Fruit fly (Drosophila melanogaster) ovary, adult (tissue): ENCODE data around the gene Argk1.

Source experiments
- CG17801 ChIP-seq: fragments of 200-800 bp; optimal IDR thresholded peaks from 2 replicates; lab custom pipeline; 2019; ENCODE audit warnings: missing biosample characterization, mild to moderate bottlenecking, missing genetic modification characterization, moderate library complexity; ENCODE audit not compliant: partially characterized antibody

The Argk1 gene

dm6 chr3L:9043648-9044047, 22.2 kb downstream of the Argk1 start:
- TF ChIP-seq CG17801 (GFP tag; lab: Kevin White, UChicago): no peak

DNA sequence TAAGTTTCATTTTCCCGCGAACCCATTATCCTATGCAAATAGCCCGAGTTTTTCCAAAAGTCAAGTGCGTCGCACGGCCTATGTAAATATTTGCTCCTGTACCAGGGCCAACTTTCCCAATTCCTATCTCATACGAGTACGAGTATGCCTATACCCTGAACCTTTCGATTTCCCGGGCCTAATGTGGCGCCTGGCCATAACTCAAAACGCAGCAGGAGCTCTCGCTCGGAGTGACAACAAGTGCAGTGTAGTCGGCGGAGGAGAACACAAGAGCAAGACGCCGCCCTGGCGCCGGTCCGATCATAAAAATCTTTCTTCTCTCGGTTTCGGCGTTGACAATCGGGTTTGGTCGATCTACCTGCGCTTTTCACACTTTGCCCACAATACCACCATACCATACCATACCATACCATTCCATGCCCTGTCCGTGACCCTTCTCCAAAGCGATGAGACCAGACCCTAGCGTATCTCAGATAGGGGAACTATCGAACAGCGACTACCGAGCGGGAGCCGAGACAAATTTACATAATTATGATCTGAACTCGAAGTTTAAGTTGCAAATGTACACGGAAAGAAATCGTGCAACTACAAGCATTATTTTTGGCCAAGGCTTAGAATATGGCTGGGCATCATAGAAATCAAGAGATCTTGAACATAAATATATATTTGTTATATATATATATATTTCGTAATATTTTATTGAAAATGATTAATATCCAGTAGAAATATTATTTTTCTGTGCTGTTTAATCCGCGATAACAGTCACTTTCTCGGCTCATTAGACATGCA, 23.4 kb downstream of the Argk1 start:
- TF ChIP-seq CG17801 (GFP tag; lab: Kevin White, UChicago): no peak

DNA sequence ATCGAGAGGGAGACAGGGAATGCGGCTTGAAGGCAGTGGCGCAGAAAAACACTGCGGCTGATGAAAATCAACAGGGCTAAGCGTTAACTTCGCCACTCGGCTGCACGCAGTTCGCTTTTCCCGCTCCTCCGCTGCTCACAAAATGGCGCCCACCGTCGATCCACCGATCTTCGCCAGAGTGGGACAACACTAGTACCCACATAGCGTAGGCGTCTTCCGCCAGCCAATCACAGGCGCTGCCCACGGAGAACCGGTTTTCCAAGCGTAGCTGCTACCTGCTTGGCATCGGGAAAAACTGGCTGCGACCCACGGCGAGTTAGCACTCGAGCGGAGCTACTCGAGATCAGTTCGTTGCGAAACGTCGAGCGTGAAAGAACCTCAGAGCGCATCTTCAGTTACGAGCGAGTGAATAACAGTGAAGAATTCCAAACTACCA, 24.8 kb downstream of the Argk1 start, which contains the start of gene Doc1:
TSS of gene Doc1 (plus strand) at position 334 of the 436 bp plus-strand sequence.
- TF ChIP-seq CG17801 (GFP tag; lab: Kevin White, UChicago): no peak

DNA sequence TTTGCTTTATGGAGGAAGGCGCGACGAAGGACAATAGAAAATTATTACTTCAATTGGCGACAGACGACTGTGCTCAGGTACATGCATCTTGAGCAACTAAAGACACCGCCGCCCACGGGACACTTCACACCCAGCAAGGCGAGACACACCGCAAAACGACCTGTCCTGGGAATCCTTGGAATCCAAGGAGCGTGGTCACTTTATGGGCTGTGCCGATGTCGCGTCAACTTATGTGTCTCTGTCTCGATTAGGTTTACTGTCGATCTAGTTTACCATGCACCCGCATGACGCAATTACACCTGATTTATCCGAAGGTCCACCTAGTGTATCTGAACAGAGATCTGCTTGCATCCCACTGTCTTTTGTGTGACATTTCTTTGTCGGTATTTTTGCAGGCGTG, 26.6 kb downstream of the Argk1 start:
- TF ChIP-seq CG17801 (GFP tag; lab: Kevin White, UChicago): no peak

DNA sequence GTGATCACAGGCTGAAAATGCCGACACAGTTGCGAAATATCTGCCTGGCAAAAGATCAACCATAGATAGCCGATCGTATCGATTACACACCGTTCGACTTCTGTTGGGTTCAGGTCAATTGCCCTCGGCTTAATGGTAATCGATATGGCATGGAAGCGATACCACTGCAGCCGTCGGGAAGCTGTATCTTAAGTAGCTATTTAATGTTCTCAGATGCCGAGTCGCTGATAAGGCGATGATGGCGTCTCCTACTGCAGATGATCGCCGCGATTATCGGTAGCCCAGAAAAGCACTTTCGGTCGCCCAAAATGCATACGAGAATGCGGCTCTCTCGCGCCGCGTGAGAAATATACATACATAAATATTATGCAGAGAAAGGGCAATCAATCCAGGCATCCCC, 28.2 kb downstream of the Argk1 start:
- TF ChIP-seq CG17801 (GFP tag; lab: Kevin White, UChicago): no peak

DNA sequence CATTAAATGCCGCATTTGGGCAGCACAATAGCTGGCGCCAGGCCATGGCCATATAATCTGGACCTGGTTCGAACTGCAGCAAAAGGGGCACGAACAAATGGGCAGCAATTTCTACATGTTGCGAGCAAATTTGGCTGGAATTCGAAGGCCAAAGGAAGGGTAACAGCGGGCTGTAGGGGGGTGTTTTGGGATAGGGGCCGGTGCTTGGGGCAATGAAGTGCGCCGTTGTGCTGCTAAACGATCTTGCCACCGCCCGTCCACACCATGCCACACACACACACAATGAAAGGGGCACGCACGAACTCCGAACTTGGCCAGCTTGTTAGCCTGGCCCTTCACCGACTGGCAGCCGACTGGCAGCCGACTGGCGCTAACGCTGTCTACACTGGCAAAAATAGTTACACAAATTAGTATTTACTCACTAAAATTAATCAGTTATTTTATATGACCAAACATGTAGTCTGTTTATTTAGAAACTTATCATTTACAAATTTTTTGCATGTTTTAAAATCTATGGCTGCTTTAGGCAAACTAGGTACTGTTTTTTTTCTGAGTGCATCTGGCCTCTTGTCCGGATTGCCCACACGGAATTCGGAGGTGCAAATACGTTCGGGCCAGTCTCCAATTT, 31.7 kb downstream of the Argk1 start:
- TF ChIP-seq CG17801 (GFP tag; lab: Kevin White, UChicago): no peak

DNA sequence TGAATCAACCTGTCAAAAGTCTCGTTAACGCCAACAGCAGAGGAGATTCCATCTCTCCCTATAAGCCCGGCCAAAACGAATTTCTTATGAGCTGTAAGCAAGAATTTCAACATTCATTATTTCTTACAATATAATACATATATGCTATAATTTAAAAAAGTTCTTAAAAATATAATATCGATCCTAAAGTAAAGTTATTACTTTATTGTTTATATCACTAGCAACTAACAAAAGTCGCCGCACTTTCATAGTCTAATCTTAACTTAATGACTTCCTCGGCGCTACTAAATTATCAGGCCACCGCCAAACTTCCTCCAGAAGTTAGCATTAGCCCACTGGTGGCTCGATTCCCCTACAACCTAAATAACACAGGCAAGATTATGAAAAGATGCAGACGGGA, 32.3 kb downstream of the Argk1 start:
- no peak for TF ChIP-seq CG17801 (GFP tag; lab: Kevin White, UChicago)

DNA sequence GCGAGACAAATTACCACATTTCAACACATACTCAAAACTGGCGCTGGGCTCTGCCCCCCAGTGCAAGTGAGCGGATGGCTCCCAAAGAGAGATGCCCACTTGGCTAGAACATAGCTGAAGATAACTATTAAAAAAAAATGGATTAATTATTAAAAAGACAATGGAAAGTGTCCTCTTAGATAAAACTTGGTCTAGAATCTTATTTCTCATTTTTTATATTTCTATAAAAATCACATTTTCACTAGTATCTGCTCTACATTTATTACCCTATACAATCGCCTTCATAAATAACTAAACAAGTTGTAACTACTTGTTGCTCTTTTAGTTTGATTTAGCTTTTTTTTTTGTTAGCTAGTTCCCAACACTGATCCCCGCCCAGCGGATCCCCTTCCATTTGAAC, 33.0 kb downstream of the Argk1 start:
- no peak for TF ChIP-seq CG17801 (GFP tag; lab: Kevin White, UChicago)

DNA sequence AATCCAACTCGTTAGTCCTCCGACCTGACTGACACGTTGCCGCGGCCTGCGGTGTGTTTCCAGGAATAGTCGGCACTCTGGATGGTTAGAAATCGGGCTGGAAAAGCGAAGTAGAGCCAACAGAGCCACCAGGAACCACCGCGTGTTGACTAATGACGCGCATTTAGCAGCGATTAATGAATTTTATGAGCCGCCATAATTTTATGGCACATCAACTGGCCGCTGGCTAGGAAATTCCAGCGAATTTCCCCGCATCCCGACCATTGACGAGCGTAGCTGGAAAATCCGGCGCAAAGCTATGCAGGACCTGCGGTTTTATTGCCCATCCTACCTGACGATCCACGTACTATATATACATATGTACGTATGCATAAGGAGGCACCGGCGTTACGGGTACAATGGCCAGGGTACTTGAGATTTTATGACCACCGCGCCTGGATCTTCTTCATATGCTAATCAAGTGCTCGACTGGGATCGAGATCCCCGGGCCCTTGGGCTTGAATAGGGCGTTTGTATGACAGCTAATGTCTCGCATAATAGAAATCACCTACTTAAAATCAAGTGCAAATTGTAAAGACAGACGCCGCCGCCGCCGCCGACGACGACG, 36.5 kb downstream of the Argk1 start:
- no peak for TF ChIP-seq CG17801 (GFP tag; lab: Kevin White, UChicago)

dm6 chr3L:9028057-9028456, 37.8 kb downstream of the Argk1 start:
- TF ChIP-seq CG17801 (GFP tag; lab: Kevin White, UChicago): no peak

dm6 chr3L:9027122-9027696, 38.6 kb downstream of the Argk1 start:
- TF ChIP-seq CG17801 (GFP tag; lab: Kevin White, UChicago): no peak

dm6 chr3L:9026568-9026967, 39.3 kb downstream of the Argk1 start:
- no peak for TF ChIP-seq CG17801 (GFP tag; lab: Kevin White, UChicago)

dm6 chr3L:9025680-9026079, 40.1 kb downstream of the Argk1 start:
- TF ChIP-seq CG17801 (GFP tag; lab: Kevin White, UChicago): no peak

dm6 chr3L:9025178-9025577, 40.6 kb downstream of the Argk1 start:
- no peak for TF ChIP-seq CG17801 (GFP tag; lab: Kevin White, UChicago)

- no peak for TF ChIP-seq CG17801 (GFP tag; lab: Kevin White, UChicago)
These were observed 41.1 kb downstream of the Argk1 start for dm6 chr3L:9024741-9025140.
